Fruit fly (Drosophila melanogaster) whole organism, adult: ENCODE data around the gene CG32812.

Experiments
- CG11617 ChIP-seq: fragments of 200-800 bp; sonication (Bioruptor generic); optimal IDR thresholded peaks from 2 replicates; lab custom pipeline; 2017; ENCODE audit warnings: mild to moderate bottlenecking, missing biosample characterization, missing genetic modification reagents, missing genetic modification characterization
- CG12768 ChIP-seq: fragments of 200-800 bp; sonication (Bioruptor generic); optimal IDR thresholded peaks from 2 replicates; lab custom pipeline; 2017; ENCODE audit warnings: missing biosample characterization, missing genetic modification characterization, mild to moderate bottlenecking, moderate library complexity, missing genetic modification reagents
- CG14711 ChIP-seq: fragments of 200-800 bp; sonication (Bioruptor generic); optimal IDR thresholded peaks from 2 replicates; lab custom pipeline; 2018; ENCODE audit warnings: missing biosample characterization, mild to moderate bottlenecking, missing genetic modification characterization, moderate library complexity
- CG1620 ChIP-seq: fragments of 200-800 bp; sonication (Bioruptor generic); optimal IDR thresholded peaks from 2 replicates; lab custom pipeline; 2016; ENCODE audit warnings: missing biosample characterization, missing genetic modification characterization
- CG33017 ChIP-seq: fragments of 200-800 bp; sonication (Bioruptor generic); optimal IDR thresholded peaks from 2 replicates; lab custom pipeline; 2018; ENCODE audit warnings: missing biosample characterization, mild to moderate bottlenecking, missing genetic modification characterization, moderate library complexity
- CG5204 ChIP-seq: fragments of 200-800 bp; sonication (Bioruptor generic); optimal IDR thresholded peaks from 2 replicates; lab custom pipeline; 2016; ENCODE audit warnings: missing biosample characterization, missing genetic modification characterization
- CG7045 ChIP-seq: fragments of 200-800 bp; sonication (Bioruptor generic); optimal IDR thresholded peaks from 2 replicates; lab custom pipeline; 2017; ENCODE audit warnings: missing biosample characterization, mild to moderate bottlenecking, missing genetic modification characterization
- CG7101 ChIP-seq: fragments of 200-800 bp; sonication (Bioruptor generic); optimal IDR thresholded peaks from 2 replicates; lab custom pipeline; 2018; ENCODE audit warnings: missing biosample characterization, mild to moderate bottlenecking, missing genetic modification characterization, moderate library complexity
- Clk ChIP-seq: fragments of 200-800 bp; sonication (Bioruptor generic); optimal IDR thresholded peaks from 2 replicates; lab custom pipeline; 2017; ENCODE audit warnings: missing biosample characterization, missing genetic modification characterization
- Crg-1 ChIP-seq: fragments of 200-800 bp; sonication (Bioruptor generic); optimal IDR thresholded peaks from 2 replicates; lab custom pipeline; 2016; ENCODE audit warnings: missing biosample characterization, missing genetic modification characterization
- Hr96 ChIP-seq: fragments of 200-800 bp; sonication (Bioruptor generic); optimal IDR thresholded peaks from 2 replicates; lab custom pipeline; 2016; ENCODE audit warnings: missing biosample characterization, missing genetic modification characterization
- Mnt ChIP-seq: fragments of 200-800 bp; sonication (Bioruptor generic); optimal IDR thresholded peaks from 2 replicates; lab custom pipeline; 2016; ENCODE audit warnings: missing biosample characterization, mild to moderate bottlenecking, missing genetic modification characterization
- bab1 ChIP-seq: fragments of 200-800 bp; sonication (Bioruptor generic); optimal IDR thresholded peaks from 3 replicates; lab custom pipeline; 2019; ENCODE audit warnings: missing biosample characterization, mild to moderate bottlenecking, missing genetic modification characterization, moderate library complexity
- cic ChIP-seq: fragments of 200-800 bp; sonication (Bioruptor generic); optimal IDR thresholded peaks from 2 replicates; lab custom pipeline; 2017; ENCODE audit warnings: missing biosample characterization, mild to moderate bottlenecking, missing genetic modification characterization, moderate library complexity
- cnc ChIP-seq, 2 experiments: fragments of >200 bp; optimal IDR thresholded peaks; 2 replicates each; lab custom pipeline; 2017
- kay ChIP-seq: fragments of 200-800 bp; sonication (Bioruptor generic); peaks from one replicate; lab custom pipeline; 2016; ENCODE audit warnings: missing biosample characterization, missing genetic modification characterization, borderline replicate concordance
- ovo ChIP-seq: fragments of 200-800 bp; sonication (Bioruptor generic); optimal IDR thresholded peaks from 2 replicates; lab custom pipeline; 2016; ENCODE audit warnings: missing biosample characterization, missing genetic modification characterization
- pad ChIP-seq: fragments of 200-800 bp; sonication (Bioruptor generic); optimal IDR thresholded peaks from 3 replicates; lab custom pipeline; 2017; ENCODE audit warnings: missing biosample characterization, missing genetic modification characterization, mild to moderate bottlenecking, moderate library complexity, missing genetic modification reagents
- tj ChIP-seq: fragments of 200-800 bp; sonication (Bioruptor generic); optimal IDR thresholded peaks from 3 replicates; lab custom pipeline; 2017; ENCODE audit warnings: missing biosample characterization, mild to moderate bottlenecking, missing genetic modification characterization, moderate library complexity
- toe ChIP-seq: fragments of 200-800 bp; sonication (Bioruptor generic); optimal IDR thresholded peaks from 2 replicates; lab custom pipeline; 2016; ENCODE audit warnings: missing biosample characterization, missing genetic modification characterization

CG32812 gene

dm6 chrX:1286868-1287835, at the start of gene CG32812:
TSS of gene CG32812 (plus strand) at chrX:1287290.
- TF ChIP-seq toe: no peak
- no peak for TF ChIP-seq bab1 (GFP tag; lab: Kevin White, UChicago)
- TF ChIP-seq CG5204 (GFP tag; lab: Kevin White, UChicago): no peak
- TF ChIP-seq cic (GFP tag; lab: Kevin White, UChicago): no peak
- TF ChIP-seq ovo (GFP tag; lab: Kevin White, UChicago): no peak
- no peak for TF ChIP-seq CG11617 (GFP tag; lab: Kevin White, UChicago)
- no peak for TF ChIP-seq CG7045 (GFP tag; lab: Kevin White, UChicago)
- TF ChIP-seq tj (GFP tag; lab: Kevin White, UChicago): no peak
- TF ChIP-seq Crg-1 (GFP tag; lab: Kevin White, UChicago): no peak
- no peak for TF ChIP-seq Clk (GFP tag; lab: Kevin White, UChicago)
- TF ChIP-seq pad (GFP tag; lab: Kevin White, UChicago): no peak
- no peak for TF ChIP-seq Mnt (GFP tag; lab: Kevin White, UChicago)
- TF ChIP-seq CG1620 (GFP tag; lab: Kevin White, UChicago): no peak
- no peak for TF ChIP-seq Hr96 (GFP tag; lab: Kevin White, UChicago)
- TF ChIP-seq CG33017: no peak
- no peak for TF ChIP-seq CG7101
- no peak for TF ChIP-seq CG12768
- TF ChIP-seq cnc (optimal IDR thresholded peaks at IDR 0.05; lab: Kevin White, UChicago): no peak
- TF ChIP-seq kay (GFP tag; lab: Kevin White, UChicago): no peak

- TF ChIP-seq CG1620 (GFP tag; lab: Kevin White, UChicago): peak; percentile 50
- TF ChIP-seq ovo (GFP tag; lab: Kevin White, UChicago): peak; percentile 27
- TF ChIP-seq toe: peak; percentile 23
- no peak for TF ChIP-seq CG33017
- TF ChIP-seq CG7101: peak; percentile 8
- TF ChIP-seq Clk (GFP tag; lab: Kevin White, UChicago): no peak
- TF ChIP-seq Mnt (GFP tag; lab: Kevin White, UChicago): no peak
- TF ChIP-seq CG11617 (GFP tag; lab: Kevin White, UChicago): peak; percentile 31
- TF ChIP-seq Hr96 (GFP tag; lab: Kevin White, UChicago): no peak
- TF ChIP-seq Crg-1 (GFP tag; lab: Kevin White, UChicago): peak; percentile 18
- no peak for TF ChIP-seq CG12768
- TF ChIP-seq cic (GFP tag; lab: Kevin White, UChicago): no peak
- TF ChIP-seq kay (GFP tag; lab: Kevin White, UChicago): no peak
- no peak for TF ChIP-seq pad (GFP tag; lab: Kevin White, UChicago)
- no peak for TF ChIP-seq cnc (optimal IDR thresholded peaks at IDR 0.05; lab: Kevin White, UChicago)
- peak; percentile 50 for TF ChIP-seq bab1 (GFP tag; lab: Kevin White, UChicago)
- peak; percentile 21 for TF ChIP-seq tj (GFP tag; lab: Kevin White, UChicago)
- no peak for TF ChIP-seq CG5204 (GFP tag; lab: Kevin White, UChicago)
- TF ChIP-seq CG7045 (GFP tag; lab: Kevin White, UChicago): no peak
- peak; percentile 34 for TF ChIP-seq CG14711 (tag; lab: Kevin White, UChicago)
Measured at dm6 chrX:1239832-1240231, 47.3 kb upstream of the CG32812 start, which contains the start of gene CG11403. TSS of gene CG11403 (minus strand) at chrX:1239884.

dm6 chrX:1242049-1242448, 45.0 kb upstream of the CG32812 start:
- no peak for TF ChIP-seq pad (GFP tag; lab: Kevin White, UChicago)

dm6 chrX:1248735-1249134, 38.4 kb upstream of the CG32812 start:
- TF ChIP-seq pad (GFP tag; lab: Kevin White, UChicago): no peak
- no peak for TF ChIP-seq ovo (GFP tag; lab: Kevin White, UChicago)
- no peak for TF ChIP-seq CG7045 (GFP tag; lab: Kevin White, UChicago)
- no peak for TF ChIP-seq CG33017

- TF ChIP-seq Hr96 (GFP tag; lab: Kevin White, UChicago) (no peak), Clk (GFP tag; lab: Kevin White, UChicago) (no peak), CG33017 (no peak)
Measured at dm6 chrX:1249612-1250011, 37.5 kb upstream of the CG32812 start.

- no peak for TF ChIP-seq cic (GFP tag; lab: Kevin White, UChicago)
- TF ChIP-seq CG1620 (GFP tag; lab: Kevin White, UChicago): no peak
- TF ChIP-seq Mnt (GFP tag; lab: Kevin White, UChicago): no peak
- TF ChIP-seq CG14711 (tag; lab: Kevin White, UChicago): no peak
- no peak for TF ChIP-seq tj (GFP tag; lab: Kevin White, UChicago)
- TF ChIP-seq Crg-1 (GFP tag; lab: Kevin White, UChicago): no peak
- no peak for TF ChIP-seq cnc (optimal IDR thresholded peaks at IDR 0.05; lab: Kevin White, UChicago)
- TF ChIP-seq kay (GFP tag; lab: Kevin White, UChicago): no peak
- TF ChIP-seq ovo (GFP tag; lab: Kevin White, UChicago): no peak
Measured at dm6 chrX:1250104-1250503, 37.0 kb upstream of the CG32812 start.
